Fruit fly (Drosophila melanogaster) whole organism, embryonic: ENCODE measurements around the gene FIG4.

Experiments
- ATbp ChIP-seq: fragments of 200-800 bp; sonication (Bioruptor generic); optimal IDR thresholded peaks from 2 replicates; lab custom pipeline; 2017; ENCODE audit warnings: missing biosample characterization, mild to moderate bottlenecking, missing genetic modification characterization, missing genetic modification reagents
- CG10654 ChIP-seq: fragments of 200-800 bp; sonication (Bioruptor generic); optimal IDR thresholded peaks from 2 replicates; lab custom pipeline; 2016; ENCODE audit warnings: missing biosample characterization, missing genetic modification characterization
- CG11560 ChIP-seq: fragments of 200-800 bp; sonication (Bioruptor generic); IDR thresholded peaks from 3 replicates; pipeline ENCODE4 v1.3.6; 2022; ENCODE audit warnings: missing biosample characterization, missing genetic modification characterization
- CG12659 ChIP-seq: fragments of 200-800 bp; sonication (Bioruptor generic); optimal IDR thresholded peaks from 3 replicates; lab custom pipeline; 2017; ENCODE audit warnings: mild to moderate bottlenecking, missing biosample characterization, missing genetic modification reagents, missing genetic modification characterization
- CG14441 ChIP-seq: fragments of 200-800 bp; sonication (Bioruptor generic); IDR thresholded peaks from 2 replicates; pipeline ENCODE4 v1.3.6; 2022; ENCODE audit warnings: missing biosample characterization, missing genetic modification characterization
- CG17359 ChIP-seq: fragments of 200-800 bp; sonication (Bioruptor generic); optimal IDR thresholded peaks from 3 replicates; lab custom pipeline; 2018; ENCODE audit warnings: missing biosample characterization, mild to moderate bottlenecking, missing genetic modification characterization, moderate library complexity
- CG18764 ChIP-seq: fragments of 200-800 bp; sonication (Bioruptor generic); optimal IDR thresholded peaks from 3 replicates; lab custom pipeline; 2016; ENCODE audit warnings: missing biosample characterization, missing genetic modification characterization
- CG2116 ChIP-seq: fragments of 200-800 bp; sonication (Bioruptor generic); optimal IDR thresholded peaks from 3 replicates; lab custom pipeline; 2018; ENCODE audit warnings: missing biosample characterization, mild to moderate bottlenecking, missing genetic modification characterization
- CG32772 ChIP-seq: fragments of 200-800 bp; sonication (Bioruptor generic); IDR thresholded peaks from 2 replicates; pipeline ENCODE4 v1.3.6; 2022; ENCODE audit warnings: missing biosample characterization, missing genetic modification characterization
- CG4854 ChIP-seq: fragments of 200-800 bp; sonication (Bioruptor generic); optimal IDR thresholded peaks from 2 replicates; lab custom pipeline; 2016; ENCODE audit warnings: missing biosample characterization, missing genetic modification characterization, inconsistent platforms
- CG6254 ChIP-seq: fragments of 200-800 bp; sonication (Bioruptor generic); optimal IDR thresholded peaks from 3 replicates; lab custom pipeline; 2017; ENCODE audit warnings: mild to moderate bottlenecking, missing biosample characterization, missing genetic modification reagents, missing genetic modification characterization
- CG6272 ChIP-seq: fragments of 200-800 bp; sonication (Bioruptor generic); IDR thresholded peaks from 2 replicates; pipeline ENCODE4 v1.3.6; 2022; ENCODE audit warnings: missing biosample characterization, missing genetic modification characterization
- CG6813 ChIP-seq: fragments of 200-800 bp; sonication (Bioruptor generic); optimal IDR thresholded peaks from 2 replicates; lab custom pipeline; 2017; ENCODE audit warnings: missing biosample characterization, missing genetic modification characterization, mild to moderate bottlenecking, moderate library complexity, missing genetic modification reagents
- CG7372 ChIP-seq: fragments of 200-800 bp; sonication (Bioruptor generic); IDR thresholded peaks from 2 replicates; pipeline ENCODE4 v1.3.6; 2022; ENCODE audit warnings: missing biosample characterization, missing genetic modification characterization
- CG7928 ChIP-seq: fragments of 200-800 bp; sonication (Bioruptor generic); optimal IDR thresholded peaks from 2 replicates; lab custom pipeline; 2017; ENCODE audit warnings: missing biosample characterization, mild to moderate bottlenecking, missing genetic modification characterization
- D19A ChIP-seq: fragments of 200-800 bp; optimal IDR thresholded peaks from 3 replicates; lab custom pipeline; 2019; ENCODE audit warnings: missing biosample characterization, mild to moderate bottlenecking, missing genetic modification characterization, moderate library complexity
- Dek ChIP-seq: fragments of 200-800 bp; sonication (Bioruptor generic); optimal IDR thresholded peaks from 3 replicates; lab custom pipeline; 2019; ENCODE audit warnings: missing biosample characterization, mild to moderate bottlenecking, missing genetic modification characterization, moderate library complexity
- Doc2 ChIP-seq: fragments of 200-800 bp; sonication (Bioruptor generic); IDR thresholded peaks from 2 replicates; pipeline ENCODE4 v1.3.6; 2022; ENCODE audit warnings: missing biosample characterization, missing genetic modification characterization
- Dref ChIP-seq: fragments of 200-800 bp; sonication (Bioruptor generic); IDR thresholded peaks from 2 replicates; pipeline ENCODE4 v1.3.6; 2022; ENCODE audit warnings: missing biosample characterization, missing genetic modification characterization
- H15 ChIP-seq: fragments of 200-800 bp; sonication (Bioruptor generic); IDR thresholded peaks from 3 replicates; pipeline ENCODE4 v1.3.6; 2022; ENCODE audit warnings: missing biosample characterization, missing genetic modification characterization
- HmgD ChIP-seq: fragments of 200-800 bp; sonication (Bioruptor generic); optimal IDR thresholded peaks from 3 replicates; lab custom pipeline; 2016; ENCODE audit warnings: missing biosample characterization, missing genetic modification characterization
- Lpt ChIP-seq: fragments of >200 bp; optimal IDR thresholded peaks from 2 replicates; lab custom pipeline; 2018; ENCODE audit warnings: missing biosample characterization, missing genetic modification characterization
- NC2α ChIP-seq: fragments of 200-800 bp; sonication (Bioruptor generic); optimal IDR thresholded peaks from 2 replicates; lab custom pipeline; 2016; ENCODE audit warnings: missing biosample characterization, missing genetic modification characterization
- PHDP ChIP-seq: fragments of 200-800 bp; sonication (Bioruptor generic); optimal IDR thresholded peaks from 3 replicates; lab custom pipeline; 2018; ENCODE audit warnings: missing biosample characterization, mild to moderate bottlenecking, missing genetic modification characterization, moderate library complexity
- Sin3A ChIP-seq: fragments of >200 bp; optimal IDR thresholded peaks from 2 replicates; lab custom pipeline; 2018
- Sry-δ ChIP-seq: fragments of 200-800 bp; sonication (Bioruptor generic); optimal IDR thresholded peaks from 2 replicates; lab custom pipeline; 2016; ENCODE audit warnings: missing biosample characterization, missing genetic modification characterization
- Taf1 ChIP-seq: fragments of 200-800 bp; sonication (Bioruptor generic); IDR thresholded peaks from 2 replicates; pipeline ENCODE4 v1.3.6; 2022; ENCODE audit warnings: missing biosample characterization, missing genetic modification characterization
- Vsx1 ChIP-seq: fragments of 200-800 bp; sonication (Bioruptor generic); optimal IDR thresholded peaks from 2 replicates; lab custom pipeline; 2017; ENCODE audit warnings: missing biosample characterization, mild to moderate bottlenecking, missing genetic modification characterization, missing genetic modification reagents
- abd-A ChIP-seq: fragments of 200-800 bp; sonication (Bioruptor generic); optimal IDR thresholded peaks from 3 replicates; lab custom pipeline; 2019; ENCODE audit warnings: missing biosample characterization, mild to moderate bottlenecking, missing genetic modification characterization, moderate library complexity
- amos ChIP-seq: fragments of 200-800 bp; sonication (Bioruptor generic); IDR thresholded peaks from 2 replicates; pipeline ENCODE4 v1.3.6; 2022; ENCODE audit warnings: missing biosample characterization, missing genetic modification characterization; ENCODE audit not compliant: partially characterized antibody
- cwo ChIP-seq: fragments of 200-800 bp; sonication (Bioruptor generic); optimal IDR thresholded peaks from 3 replicates; lab custom pipeline; 2017; ENCODE audit warnings: missing biosample characterization, missing genetic modification characterization, mild to moderate bottlenecking, moderate library complexity, missing genetic modification reagents
- danr ChIP-seq: fragments of 200-800 bp; sonication (Bioruptor generic); IDR thresholded peaks from 2 replicates; pipeline ENCODE4 v1.3.6; 2022; ENCODE audit warnings: missing biosample characterization, missing genetic modification characterization
- dm ChIP-seq: fragments of 200-800 bp; sonication (Bioruptor generic); optimal IDR thresholded peaks from 3 replicates; lab custom pipeline; 2016; ENCODE audit warnings: missing biosample characterization, missing genetic modification characterization
- dmrt11E ChIP-seq: fragments of 200-800 bp; sonication (Bioruptor generic); optimal IDR thresholded peaks from 3 replicates; lab custom pipeline; 2018; ENCODE audit warnings: missing biosample characterization, mild to moderate bottlenecking, missing genetic modification characterization, moderate library complexity
- dpn ChIP-seq, 2 experiments: fragments of 200-800 bp; sonication (Bioruptor generic); optimal IDR thresholded peaks; 3 replicates each; lab custom pipeline; 2016; ENCODE audit warnings: missing biosample characterization in 2 of 2, missing genetic modification characterization in 2 of 2
- emc ChIP-seq: fragments of 200-800 bp; sonication (Bioruptor generic); optimal IDR thresholded peaks from 2 replicates; lab custom pipeline; 2016; ENCODE audit warnings: missing biosample characterization, missing genetic modification characterization
- fd96Cb ChIP-seq: fragments of 200-800 bp; sonication (Bioruptor generic); optimal IDR thresholded peaks from 2 replicates; lab custom pipeline; 2018; ENCODE audit warnings: missing biosample characterization, mild to moderate bottlenecking, missing genetic modification characterization, moderate library complexity
- her ChIP-seq: fragments of 200-800 bp; sonication (Bioruptor generic); optimal IDR thresholded peaks from 2 replicates; lab custom pipeline; 2016; ENCODE audit warnings: missing biosample characterization, missing genetic modification characterization
- ind ChIP-seq: fragments of 200-800 bp; sonication (Bioruptor generic); optimal IDR thresholded peaks from 3 replicates; lab custom pipeline; 2016; ENCODE audit warnings: missing biosample characterization, missing genetic modification characterization
- ken ChIP-seq: fragments of 200-800 bp; sonication (Bioruptor generic); IDR thresholded peaks from 3 replicates; pipeline ENCODE4 v1.3.6; 2022; ENCODE audit warnings: missing biosample characterization, missing genetic modification characterization
- lmd ChIP-seq: fragments of 200-800 bp; sonication (Bioruptor generic); IDR thresholded peaks from 2 replicates; pipeline ENCODE4 v1.3.6; 2022; ENCODE audit warnings: missing biosample characterization, missing genetic modification characterization
- maf-S ChIP-seq: fragments of 200-800 bp; sonication (Bioruptor generic); optimal IDR thresholded peaks from 2 replicates; lab custom pipeline; 2016; ENCODE audit warnings: missing biosample characterization, missing genetic modification characterization
- mirr ChIP-seq: fragments of 200-800 bp; sonication (Bioruptor generic); optimal IDR thresholded peaks from 3 replicates; lab custom pipeline; 2018; ENCODE audit warnings: missing biosample characterization, mild to moderate bottlenecking, missing genetic modification characterization
- nom ChIP-seq: fragments of 200-800 bp; sonication (Bioruptor generic); optimal IDR thresholded peaks from 2 replicates; lab custom pipeline; 2017; ENCODE audit warnings: missing biosample characterization, missing genetic modification characterization, mild to moderate bottlenecking, moderate library complexity, missing genetic modification reagents
- odd ChIP-seq: fragments of 200-800 bp; sonication (Bioruptor generic); optimal IDR thresholded peaks from 2 replicates; lab custom pipeline; 2017; ENCODE audit warnings: missing biosample characterization, mild to moderate bottlenecking, missing genetic modification characterization
- pb ChIP-seq: fragments of 200-800 bp; sonication (Bioruptor generic); optimal IDR thresholded peaks from 3 replicates; lab custom pipeline; 2016; ENCODE audit warnings: missing biosample characterization, missing genetic modification characterization
- row ChIP-seq: fragments of 200-800 bp; sonication (Bioruptor generic); IDR thresholded peaks from 3 replicates; pipeline ENCODE4 v1.3.6; 2022; ENCODE audit warnings: missing biosample characterization, missing genetic modification characterization
- sim ChIP-seq: fragments of 200-800 bp; sonication (Bioruptor generic); IDR thresholded peaks from 2 replicates; pipeline ENCODE4 v1.3.6; 2022; ENCODE audit warnings: missing biosample characterization, missing genetic modification characterization
- sr ChIP-seq: fragments of 200-800 bp; sonication (Bioruptor generic); IDR thresholded peaks from 3 replicates; pipeline ENCODE4 v1.3.6; 2022; ENCODE audit warnings: missing biosample characterization, missing genetic modification characterization
- vfl ChIP-seq: fragments of 200-800 bp; sonication (Bioruptor generic); optimal IDR thresholded peaks from 2 replicates; lab custom pipeline; 2016; ENCODE audit warnings: missing biosample characterization, missing genetic modification characterization
- wdn ChIP-seq: fragments of 200-800 bp; sonication (Bioruptor generic); IDR thresholded peaks from 2 replicates; pipeline ENCODE4 v1.3.6; 2022; ENCODE audit warnings: missing biosample characterization, missing genetic modification characterization
- yki ChIP-seq: fragments of >200 bp; optimal IDR thresholded peaks from 3 replicates; lab custom pipeline; 2018

FIG4 gene

DNA sequence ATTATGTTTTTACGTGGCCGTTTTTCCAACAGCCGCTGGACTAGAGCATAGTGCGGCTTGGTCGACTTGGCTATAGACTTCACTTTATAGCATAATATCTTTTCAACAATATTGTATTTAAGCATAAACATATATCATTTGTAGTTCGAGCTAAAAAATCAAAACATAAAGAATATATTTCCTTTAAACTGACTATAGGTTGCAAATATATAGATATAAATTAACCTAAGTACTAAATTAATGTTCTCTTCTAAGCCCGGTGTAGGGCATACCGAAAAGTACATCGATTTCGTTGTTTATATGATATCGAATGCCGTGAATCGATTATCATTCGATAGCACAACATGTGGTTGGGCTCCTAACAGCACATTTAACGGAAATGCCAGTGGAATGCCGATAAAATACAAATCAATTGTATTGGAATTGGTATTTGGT is 16.4 kb upstream of the FIG4 start, which contains the start of gene MFS18 (continued):
- TF ChIP-seq lmd (GFP tag; lab: Robert Waterston, UW): peak; percentile 98
- TF ChIP-seq amos (GFP tag; lab: Robert Waterston, UW): peak; percentile 77; the same call in 1 of the 2 replicates
- TF ChIP-seq maf-S (GFP tag; lab: Kevin White, UChicago): peak; percentile 97
- peak; percentile 91 for TF ChIP-seq nom (GFP tag; lab: Kevin White, UChicago)
- TF ChIP-seq dmrt11E (tag; lab: Kevin White, UChicago): peak; percentile 95
- TF ChIP-seq sr (GFP tag; lab: Robert Waterston, UW): peak; percentile 95
- TF ChIP-seq row (GFP tag; lab: Robert Waterston, UW): peak; percentile 100
- TF ChIP-seq Vsx1 (GFP tag; lab: Kevin White, UChicago): no peak
- TF ChIP-seq danr (GFP tag; lab: Robert Waterston, UW): peak; percentile 97
- peak; percentile 98 for TF ChIP-seq cwo (GFP tag; lab: Kevin White, UChicago)
- peak; percentile 96 for TF ChIP-seq Taf1 (GFP tag; lab: Robert Waterston, UW)
- peak; percentile 98 for TF ChIP-seq ken (GFP tag; lab: Robert Waterston, UW)
- TF ChIP-seq dm (GFP tag; lab: Kevin White, UChicago): peak; percentile 98
- peak; percentile 76 for TF ChIP-seq CG7928 (GFP tag; lab: Kevin White, UChicago)
- TF ChIP-seq CG32772 (GFP tag; lab: Robert Waterston, UW): peak; percentile 99
- peak; percentile 92 for TF ChIP-seq Dek
- TF ChIP-seq CG11560: peak; percentile 98
- peak; percentile 99 for TF ChIP-seq CG10654 (GFP tag; lab: Kevin White, UChicago)
- TF ChIP-seq Lpt (GFP tag; lab: Kevin White, UChicago): no peak
- peak; percentile 99 for TF ChIP-seq CG14441
- peak; percentile 97 to 98 for TF ChIP-seq dpn (GFP tag; optimal IDR thresholded peaks at IDR 0.05; lab: Kevin White, UChicago)
- no peak for TF ChIP-seq Sin3A (lab: Kevin White, UChicago)
- TF ChIP-seq CG6272 (GFP tag; lab: Robert Waterston, UW): peak; percentile 98
- peak; percentile 58 for TF ChIP-seq emc (GFP tag; lab: Kevin White, UChicago)
- peak; percentile 48 for TF ChIP-seq Sry-δ (GFP tag; lab: Kevin White, UChicago)
- peak; percentile 85 for TF ChIP-seq Dref (GFP tag; lab: Robert Waterston, UW)
- peak; percentile 99 for TF ChIP-seq ind (GFP tag; lab: Kevin White, UChicago)
- TF ChIP-seq fd96Cb (tag; lab: Kevin White, UChicago): peak; percentile 100
- peak; percentile 97 for TF ChIP-seq CG7372 (GFP tag; lab: Robert Waterston, UW)
- TF ChIP-seq CG4854 (GFP tag; lab: Kevin White, UChicago): peak; percentile 89
- TF ChIP-seq wdn (GFP tag; lab: Robert Waterston, UW): peak; percentile 98
- TF ChIP-seq abd-A (tag; lab: Kevin White, UChicago): no peak
- no peak for TF ChIP-seq yki (lab: Kevin White, UChicago)
- peak; percentile 88 for TF ChIP-seq pb (GFP tag; lab: Kevin White, UChicago)
- TF ChIP-seq her (GFP tag; lab: Kevin White, UChicago): peak; percentile 69
- peak; percentile 96 for TF ChIP-seq PHDP (tag; lab: Kevin White, UChicago)
- TF ChIP-seq CG2116 (GFP tag; lab: Kevin White, UChicago): peak; percentile 93
- peak; percentile 89 for TF ChIP-seq mirr (GFP tag; lab: Kevin White, UChicago)
- peak; percentile 97 for TF ChIP-seq CG6254 (GFP tag; lab: Kevin White, UChicago)
- TF ChIP-seq CG6813: peak; percentile 98
- TF ChIP-seq CG12659 (GFP tag; lab: Kevin White, UChicago): peak; percentile 97
- peak; percentile 99 for TF ChIP-seq H15 (GFP tag; lab: Robert Waterston, UW)
- peak; percentile 88 for TF ChIP-seq D19A (tag; lab: Kevin White, UChicago)
- TF ChIP-seq CG18764 (GFP tag; lab: Kevin White, UChicago): peak; percentile 99
- TF ChIP-seq sim: peak; percentile 99
- TF ChIP-seq HmgD (GFP tag; lab: Kevin White, UChicago): peak; percentile 6
- peak; percentile 66 for TF ChIP-seq NC2α (GFP tag; lab: Kevin White, UChicago)
- TF ChIP-seq ATbp: peak; percentile 93
- peak; percentile 92 for TF ChIP-seq vfl (GFP tag; lab: Kevin White, UChicago)
- TF ChIP-seq CG17359 (tag; lab: Kevin White, UChicago): peak; percentile 100
- peak; percentile 85 for TF ChIP-seq odd (GFP tag; lab: Kevin White, UChicago)
- TF ChIP-seq Doc2 (GFP tag; lab: Robert Waterston, UW): peak; percentile 94
